Fruit fly (Drosophila melanogaster) whole organism, embryonic: ENCODE measurements around the gene CG12321.
A peak's percentile ranks its signal among the peaks of the same experiment; 100 is the strongest.

Source experiments
- B-H2 ChIP-seq: fragments of 200-800 bp; sonication (Bioruptor generic); optimal IDR thresholded peaks from 2 replicates; lab custom pipeline; 2018; ENCODE audit warnings: missing biosample characterization, mild to moderate bottlenecking, missing genetic modification characterization
- Bdp1 ChIP-seq: fragments of 200-800 bp; sonication (Bioruptor generic); optimal IDR thresholded peaks from 3 replicates; lab custom pipeline; 2016; ENCODE audit warnings: missing biosample characterization, missing genetic modification characterization
- Bgb ChIP-seq: fragments of 200-800 bp; sonication (Bioruptor generic); IDR thresholded peaks from 2 replicates; pipeline ENCODE4 v1.3.6; 2022; ENCODE audit warnings: missing biosample characterization, missing genetic modification characterization; ENCODE audit not compliant: partially characterized antibody
- Bteb2 ChIP-seq: fragments of 200-800 bp; sonication (Bioruptor generic); optimal IDR thresholded peaks from 2 replicates; lab custom pipeline; 2016; ENCODE audit warnings: missing biosample characterization, missing genetic modification characterization
- CG12104 ChIP-seq: fragments of 200-800 bp; sonication (Bioruptor generic); optimal IDR thresholded peaks from 3 replicates; lab custom pipeline; 2016; ENCODE audit warnings: missing biosample characterization, missing genetic modification characterization
- CG12942 ChIP-seq: fragments of 200-800 bp; sonication (Bioruptor generic); optimal IDR thresholded peaks from 3 replicates; lab custom pipeline; 2016; ENCODE audit warnings: missing biosample characterization, missing genetic modification characterization
- CG14441 ChIP-seq: fragments of 200-800 bp; sonication (Bioruptor generic); IDR thresholded peaks from 2 replicates; pipeline ENCODE4 v1.3.6; 2022; ENCODE audit warnings: missing biosample characterization, missing genetic modification characterization
- CG15601 ChIP-seq: fragments of 200-800 bp; sonication (Bioruptor generic); optimal IDR thresholded peaks from 3 replicates; lab custom pipeline; 2019; ENCODE audit warnings: missing biosample characterization, mild to moderate bottlenecking, missing genetic modification characterization, moderate library complexity
- CG15696 ChIP-seq: fragments of 200-800 bp; sonication (Bioruptor generic); optimal IDR thresholded peaks from 2 replicates; lab custom pipeline; 2019; ENCODE audit warnings: missing biosample characterization, mild to moderate bottlenecking, missing genetic modification characterization, moderate library complexity
- CG16815 ChIP-seq: fragments of 200-800 bp; sonication (Bioruptor generic); optimal IDR thresholded peaks from 3 replicates; lab custom pipeline; 2017; ENCODE audit warnings: missing biosample characterization, mild to moderate bottlenecking, missing genetic modification characterization
- CG17802 ChIP-seq: fragments of 200-800 bp; sonication (Bioruptor generic); optimal IDR thresholded peaks from 2 replicates; lab custom pipeline; 2018; ENCODE audit warnings: missing biosample characterization, mild to moderate bottlenecking, missing genetic modification characterization, moderate library complexity
- CG2202 ChIP-seq: fragments of 200-800 bp; sonication (Bioruptor generic); optimal IDR thresholded peaks from 2 replicates; lab custom pipeline; 2018; ENCODE audit warnings: missing biosample characterization, mild to moderate bottlenecking, missing genetic modification characterization
- CG2678 ChIP-seq: fragments of 200-800 bp; sonication (Bioruptor generic); optimal IDR thresholded peaks from 3 replicates; lab custom pipeline; 2019; ENCODE audit warnings: missing biosample characterization, mild to moderate bottlenecking, missing genetic modification characterization, moderate library complexity
- CG32532 ChIP-seq: fragments of 200-800 bp; sonication (Bioruptor generic); IDR thresholded peaks from 2 replicates; pipeline ENCODE4 v1.3.6; 2022; ENCODE audit warnings: missing biosample characterization, missing genetic modification characterization
- CG32772 ChIP-seq: fragments of 200-800 bp; sonication (Bioruptor generic); IDR thresholded peaks from 2 replicates; pipeline ENCODE4 v1.3.6; 2022; ENCODE audit warnings: missing biosample characterization, missing genetic modification characterization
- CG4424 ChIP-seq: fragments of 200-800 bp; sonication (Bioruptor generic); optimal IDR thresholded peaks from 3 replicates; lab custom pipeline; 2016; ENCODE audit warnings: missing biosample characterization, missing genetic modification characterization
- CG4617 ChIP-seq: fragments of 200-800 bp; sonication (Bioruptor generic); optimal IDR thresholded peaks from 3 replicates; lab custom pipeline; 2016; ENCODE audit warnings: missing biosample characterization, missing genetic modification characterization, borderline replicate concordance
- CG4730 ChIP-seq: fragments of 200-800 bp; sonication (Bioruptor generic); IDR thresholded peaks from 2 replicates; pipeline ENCODE4 v1.3.6; 2022; ENCODE audit warnings: missing biosample characterization, missing genetic modification characterization
- CG6791 ChIP-seq: fragments of 200-800 bp; sonication (Bioruptor generic); IDR thresholded peaks from 3 replicates; pipeline ENCODE4 v1.3.6; 2022; ENCODE audit warnings: missing biosample characterization, missing genetic modification characterization; ENCODE audit not compliant: partially characterized antibody
- CG6854 ChIP-seq: fragments of 200-800 bp; sonication (Bioruptor generic); optimal IDR thresholded peaks from 3 replicates; lab custom pipeline; 2017; ENCODE audit warnings: missing biosample characterization, mild to moderate bottlenecking, missing genetic modification characterization
- CG7987 ChIP-seq: fragments of 200-800 bp; sonication (Bioruptor generic); optimal IDR thresholded peaks from 2 replicates; lab custom pipeline; 2018; ENCODE audit warnings: missing biosample characterization, mild to moderate bottlenecking, missing genetic modification characterization, moderate library complexity
- CG8290 ChIP-seq, 3 experiments: fragments of 200-800 bp; sonication (Bioruptor generic); optimal IDR thresholded peaks; 2 replicates each; lab custom pipeline; 2016 to 2019; ENCODE audit warnings: missing biosample characterization in 3 of 3, missing genetic modification characterization in 3 of 3, mild to moderate bottlenecking in 2 of 3, moderate library complexity in 1 of 3
- CG8765 ChIP-seq: fragments of 200-800 bp; sonication (Bioruptor generic); IDR thresholded peaks from 2 replicates; pipeline ENCODE4 v1.3.6; 2022; ENCODE audit warnings: missing biosample characterization, missing genetic modification characterization
- CG9797 ChIP-seq: fragments of 200-800 bp; sonication (Bioruptor generic); optimal IDR thresholded peaks from 3 replicates; lab custom pipeline; 2018; ENCODE audit warnings: missing biosample characterization, mild to moderate bottlenecking, missing genetic modification characterization
- Eip74EF ChIP-seq, 2 experiments: fragments of 200-800 bp in 1 of 2; fragments of >200 bp in 1 of 2; sonication (Bioruptor generic) in 1 of 2; optimal IDR thresholded peaks; 2 replicates each; lab custom pipeline; 2017 to 2019; ENCODE audit warnings: missing biosample characterization in 2 of 2, missing genetic modification characterization in 2 of 2, mild to moderate bottlenecking in 1 of 2, moderate library complexity in 1 of 2
- Ets65A ChIP-seq: fragments of 200-800 bp; sonication (Bioruptor generic); peaks from one replicate; lab custom pipeline; 2016; ENCODE audit warnings: missing biosample characterization, missing genetic modification characterization
- HmgD ChIP-seq: fragments of 200-800 bp; sonication (Bioruptor generic); optimal IDR thresholded peaks from 3 replicates; lab custom pipeline; 2016; ENCODE audit warnings: missing biosample characterization, missing genetic modification characterization
- Max ChIP-seq: fragments of 200-800 bp; sonication (Bioruptor generic); optimal IDR thresholded peaks from 2 replicates; lab custom pipeline; 2016; ENCODE audit warnings: missing biosample characterization, mild to moderate bottlenecking, missing genetic modification characterization
- Neu2 ChIP-seq: fragments of 200-800 bp; sonication (Bioruptor generic); optimal IDR thresholded peaks from 3 replicates; lab custom pipeline; 2016; ENCODE audit warnings: missing biosample characterization, missing genetic modification characterization, borderline replicate concordance
- Pdp1 ChIP-seq, 2 experiments: fragments of 200-800 bp; sonication (Bioruptor generic); optimal IDR thresholded peaks; 3 replicates each; lab custom pipeline; 2016; ENCODE audit warnings: missing biosample characterization in 2 of 2, missing genetic modification characterization in 2 of 2, mild to moderate bottlenecking in 1 of 2, moderate library complexity in 1 of 2
- Six4 ChIP-seq: fragments of 200-800 bp; sonication (Bioruptor generic); optimal IDR thresholded peaks from 2 replicates; lab custom pipeline; 2016; ENCODE audit warnings: missing biosample characterization, missing genetic modification characterization
- ase ChIP-seq: fragments of 200-800 bp; sonication (Bioruptor generic); IDR thresholded peaks from 3 replicates; pipeline ENCODE4 v1.3.6; 2022; ENCODE audit warnings: missing biosample characterization, missing genetic modification characterization
- btn ChIP-seq: fragments of 200-800 bp; sonication (Bioruptor generic); optimal IDR thresholded peaks from 2 replicates; lab custom pipeline; 2016; ENCODE audit warnings: missing biosample characterization, missing genetic modification characterization
- dmrt99B ChIP-seq: fragments of 200-800 bp; sonication (Bioruptor generic); optimal IDR thresholded peaks from 2 replicates; lab custom pipeline; 2018; ENCODE audit warnings: missing biosample characterization, mild to moderate bottlenecking, missing genetic modification characterization, moderate library complexity
- ewg ChIP-seq: fragments of 200-800 bp; sonication (Bioruptor generic); optimal IDR thresholded peaks from 3 replicates; lab custom pipeline; 2017; ENCODE audit warnings: mild to moderate bottlenecking, missing biosample characterization, missing genetic modification reagents, missing genetic modification characterization
- fd102C ChIP-seq: fragments of 200-800 bp; sonication (Bioruptor generic); optimal IDR thresholded peaks from 2 replicates; lab custom pipeline; 2018; ENCODE audit warnings: missing biosample characterization, mild to moderate bottlenecking, missing genetic modification characterization, moderate library complexity
- gcm2 ChIP-seq: fragments of 200-800 bp; sonication (Bioruptor generic); optimal IDR thresholded peaks from 2 replicates; lab custom pipeline; 2016; ENCODE audit warnings: missing biosample characterization, missing genetic modification characterization
- gro ChIP-seq: fragments of 200-800 bp; sonication (Bioruptor generic); optimal IDR thresholded peaks from 2 replicates; lab custom pipeline; 2016; ENCODE audit warnings: missing biosample characterization, missing genetic modification characterization
- hbn ChIP-seq: fragments of 200-800 bp; sonication (Bioruptor generic); IDR thresholded peaks from 2 replicates; pipeline ENCODE4 v1.3.6; 2022; ENCODE audit warnings: missing biosample characterization, missing genetic modification characterization; ENCODE audit not compliant: partially characterized antibody
- ind ChIP-seq: fragments of 200-800 bp; sonication (Bioruptor generic); optimal IDR thresholded peaks from 3 replicates; lab custom pipeline; 2016; ENCODE audit warnings: missing biosample characterization, missing genetic modification characterization
- jigr1 ChIP-seq: fragments of 200-800 bp; sonication (Bioruptor generic); IDR thresholded peaks from 3 replicates; pipeline ENCODE4 v1.3.6; 2022; ENCODE audit warnings: missing biosample characterization, missing genetic modification characterization
- jing ChIP-seq: fragments of 200-800 bp; sonication (Bioruptor generic); optimal IDR thresholded peaks from 2 replicates; lab custom pipeline; 2018; ENCODE audit warnings: missing biosample characterization, mild to moderate bottlenecking, missing genetic modification characterization
- nau ChIP-seq: fragments of 200-800 bp; sonication (Bioruptor generic); optimal IDR thresholded peaks from 3 replicates; lab custom pipeline; 2017; ENCODE audit warnings: missing biosample characterization, mild to moderate bottlenecking, missing genetic modification characterization, missing genetic modification reagents
- nmo ChIP-seq: fragments of 200-800 bp; sonication (Bioruptor generic); optimal IDR thresholded peaks from 2 replicates; lab custom pipeline; 2018; ENCODE audit warnings: missing biosample characterization, mild to moderate bottlenecking, missing genetic modification characterization, moderate library complexity
- pb ChIP-seq: fragments of 200-800 bp; sonication (Bioruptor generic); optimal IDR thresholded peaks from 3 replicates; lab custom pipeline; 2016; ENCODE audit warnings: missing biosample characterization, missing genetic modification characterization
- pfk ChIP-seq: fragments of 200-800 bp; sonication (Bioruptor generic); optimal IDR thresholded peaks from 2 replicates; lab custom pipeline; 2018; ENCODE audit warnings: missing biosample characterization, mild to moderate bottlenecking, missing genetic modification characterization, moderate library complexity
- toy ChIP-seq: fragments of 200-800 bp; sonication (Bioruptor generic); IDR thresholded peaks from 2 replicates; pipeline ENCODE4 v1.3.6; 2022; ENCODE audit warnings: missing biosample characterization, missing genetic modification characterization
- trem ChIP-seq: fragments of 200-800 bp; optimal IDR thresholded peaks from 3 replicates; lab custom pipeline; 2019; ENCODE audit warnings: missing biosample characterization, mild to moderate bottlenecking, missing genetic modification characterization, moderate library complexity
- yki ChIP-seq: fragments of >200 bp; optimal IDR thresholded peaks from 3 replicates; lab custom pipeline; 2018
- zen2 ChIP-seq: fragments of 200-800 bp; sonication (Bioruptor generic); IDR thresholded peaks from 3 replicates; pipeline ENCODE4 v1.3.6; 2022; ENCODE audit warnings: missing biosample characterization, missing genetic modification characterization; ENCODE audit not compliant: partially characterized antibody

The CG12321 gene

DNA sequence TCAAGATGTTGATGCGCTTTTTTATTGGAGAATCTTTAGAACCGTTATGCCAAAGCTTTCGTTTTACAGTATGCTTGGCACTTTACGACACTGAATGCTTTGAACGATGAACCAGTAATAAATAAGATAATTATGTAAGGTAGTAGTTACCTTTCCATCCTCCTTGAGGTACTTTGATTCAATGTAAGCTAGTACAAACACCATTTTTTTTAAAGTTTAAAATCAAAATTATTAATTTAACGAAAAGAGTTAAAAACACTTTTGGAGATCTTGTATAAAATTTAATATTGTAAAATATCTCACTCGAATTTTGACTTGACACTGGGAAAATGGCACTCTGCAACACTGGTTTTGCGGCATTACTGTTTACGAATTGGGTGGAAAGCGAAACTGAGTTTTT, 3.1 kb downstream of the CG12321 start, which contains the start of the genes Arp5 and CG7208 (continued):
- TF ChIP-seq CG16815 (GFP tag; lab: Kevin White, UChicago) (peak; percentile 55), CG15696 (tag; lab: Kevin White, UChicago) (peak; percentile 4), CG4424 (GFP tag; lab: Kevin White, UChicago) (peak; percentile 49), pb (GFP tag; lab: Kevin White, UChicago) (no peak), Pdp1 (GFP tag; optimal IDR thresholded peaks at IDR 0.05; lab: Kevin White, UChicago) (peak; percentile 66 to 98), gro (GFP tag; lab: Kevin White, UChicago) (peak; percentile 47), ind (GFP tag; lab: Kevin White, UChicago) (peak; percentile 75), CG4730 (no peak), CG14441 (GFP tag; lab: Robert Waterston, UW) (peak; percentile 45; the same call in 1 of the 2 replicates), CG12104 (GFP tag; lab: Kevin White, UChicago) (peak; percentile 61), CG2678 (tag; lab: Kevin White, UChicago) (no peak), HmgD (GFP tag; lab: Kevin White, UChicago) (no peak), fd102C (GFP tag; lab: Kevin White, UChicago) (no peak), Eip74EF (GFP tag; optimal IDR thresholded peaks at IDR 0.05; lab: Kevin White, UChicago) (no peak), zen2 (GFP tag; lab: Robert Waterston, UW) (no peak), btn (GFP tag; lab: Kevin White, UChicago) (no peak), jing (GFP tag; lab: Kevin White, UChicago) (no peak), CG8765 (GFP tag; lab: Robert Waterston, UW) (no peak), CG32772 (GFP tag; lab: Robert Waterston, UW) (no peak), Bteb2 (GFP tag; lab: Kevin White, UChicago) (peak; percentile 72), trem (tag; lab: Kevin White, UChicago) (peak; percentile 58), B-H2 (GFP tag; lab: Kevin White, UChicago) (peak; percentile 71), Bdp1 (GFP tag; lab: Kevin White, UChicago) (peak; percentile 38), CG6791 (GFP tag; lab: Robert Waterston, UW) (no peak), CG12942 (GFP tag; lab: Kevin White, UChicago) (peak; percentile 69), ewg (GFP tag; lab: Kevin White, UChicago) (peak; percentile 48), nmo (GFP tag; lab: Kevin White, UChicago) (peak; percentile 83), nau (GFP tag; lab: Kevin White, UChicago) (no peak), CG6854 (GFP tag; lab: Kevin White, UChicago) (no peak), toy (no peak), CG15601 (peak; percentile 67), Max (GFP tag; lab: Kevin White, UChicago) (peak; percentile 78), yki (no peak), pfk (GFP tag; lab: Kevin White, UChicago) (no peak), hbn (GFP tag; lab: Robert Waterston, UW) (no peak), CG2202 (tag; lab: Kevin White, UChicago) (no peak), Ets65A (GFP tag; lab: Kevin White, UChicago) (peak; percentile 90), dmrt99B (tag; lab: Kevin White, UChicago) (no peak), Neu2 (no peak), Bgb (GFP tag; lab: Robert Waterston, UW) (no peak), CG7987 (peak; percentile 15), CG17802 (tag; lab: Kevin White, UChicago) (peak; percentile 11), Six4 (peak; percentile 40), CG32532 (GFP tag; lab: Robert Waterston, UW) (peak; percentile 63), gcm2 (GFP tag; lab: Kevin White, UChicago) (no peak), CG8290 (GFP tag; optimal IDR thresholded peaks at IDR 0.05; lab: Kevin White, UChicago) (peak; percentile 66), CG8290 (tag; optimal IDR thresholded peaks at IDR 0.05; lab: Kevin White, UChicago) (peak in 1 of 2 experiments; percentile 34), CG9797 (GFP tag; lab: Kevin White, UChicago) (no peak), CG4617 (GFP tag; lab: Kevin White, UChicago) (peak; percentile 73), ase (GFP tag; lab: Robert Waterston, UW) (peak; percentile 8; the same call in 1 of the 3 replicates), jigr1 (no peak)
